Fruit fly (Drosophila melanogaster) whole organism, embryonic: Measurements from ENCODE around the gene Dpm1.

ENCODE experiments used
- Adf1 ChIP-seq: fragments of 200-800 bp; sonication (Bioruptor generic); IDR thresholded peaks from 2 replicates; pipeline ENCODE4 v1.3.6; 2022; ENCODE audit warnings: missing biosample characterization, missing genetic modification characterization
- Asciz ChIP-seq: fragments of 200-800 bp; sonication (Bioruptor generic); optimal IDR thresholded peaks from 2 replicates; lab custom pipeline; 2017; ENCODE audit warnings: missing biosample characterization, mild to moderate bottlenecking, missing genetic modification characterization, missing genetic modification reagents
- B-H1 ChIP-seq: fragments of 200-800 bp; sonication (Bioruptor generic); IDR thresholded peaks from 3 replicates; pipeline ENCODE4 v1.3.6; 2022; ENCODE audit warnings: missing biosample characterization, missing genetic modification characterization
- BtbVII ChIP-seq: fragments of 200-800 bp; sonication (Bioruptor generic); optimal IDR thresholded peaks from 3 replicates; lab custom pipeline; 2017; ENCODE audit warnings: missing biosample characterization, mild to moderate bottlenecking, missing genetic modification characterization
- CG10543 ChIP-seq: fragments of 200-800 bp; sonication (Bioruptor generic); optimal IDR thresholded peaks from 3 replicates; lab custom pipeline; 2017; ENCODE audit warnings: missing biosample characterization, mild to moderate bottlenecking, missing genetic modification characterization, moderate library complexity
- CG12299 ChIP-seq: fragments of 200-800 bp; sonication (Bioruptor generic); optimal IDR thresholded peaks from 2 replicates; lab custom pipeline; 2018; ENCODE audit warnings: missing biosample characterization, mild to moderate bottlenecking, missing genetic modification characterization
- CG12391 ChIP-seq: fragments of 200-800 bp; sonication (Bioruptor generic); optimal IDR thresholded peaks from 3 replicates; lab custom pipeline; 2018; ENCODE audit warnings: missing biosample characterization, mild to moderate bottlenecking, missing genetic modification characterization, moderate library complexity
- CG13123 ChIP-seq: fragments of 200-800 bp; sonication (Bioruptor generic); optimal IDR thresholded peaks from 2 replicates; lab custom pipeline; 2016; ENCODE audit warnings: missing biosample characterization, missing genetic modification characterization
- CG14050 ChIP-seq: fragments of 200-800 bp; sonication (Bioruptor generic); IDR thresholded peaks from 3 replicates; pipeline ENCODE4 v1.3.6; 2022; ENCODE audit warnings: missing biosample characterization, missing genetic modification characterization
- CG14860 ChIP-seq: fragments of 200-800 bp; sonication (Bioruptor generic); IDR thresholded peaks from 3 replicates; pipeline ENCODE4 v1.3.6; 2022; ENCODE audit warnings: missing biosample characterization, missing genetic modification characterization; ENCODE audit not compliant: partially characterized antibody
- CG17802 ChIP-seq: fragments of 200-800 bp; sonication (Bioruptor generic); optimal IDR thresholded peaks from 2 replicates; lab custom pipeline; 2018; ENCODE audit warnings: missing biosample characterization, mild to moderate bottlenecking, missing genetic modification characterization, moderate library complexity
- CG18619 ChIP-seq: fragments of 200-800 bp; sonication (Bioruptor generic); optimal IDR thresholded peaks from 3 replicates; lab custom pipeline; 2017; ENCODE audit warnings: missing biosample characterization, mild to moderate bottlenecking, missing genetic modification characterization
- CG2678 ChIP-seq: fragments of 200-800 bp; sonication (Bioruptor generic); optimal IDR thresholded peaks from 3 replicates; lab custom pipeline; 2019; ENCODE audit warnings: missing biosample characterization, mild to moderate bottlenecking, missing genetic modification characterization, moderate library complexity
- CG2712 ChIP-seq: fragments of 200-800 bp; optimal IDR thresholded peaks from 3 replicates; lab custom pipeline; 2019; ENCODE audit warnings: missing biosample characterization, mild to moderate bottlenecking, missing genetic modification characterization, moderate library complexity
- CG30020 ChIP-seq: fragments of 200-800 bp; optimal IDR thresholded peaks from 2 replicates; lab custom pipeline; 2019; ENCODE audit warnings: missing biosample characterization, mild to moderate bottlenecking, missing genetic modification characterization, moderate library complexity
- CG3163 ChIP-seq: fragments of 200-800 bp; sonication (Bioruptor generic); optimal IDR thresholded peaks from 3 replicates; lab custom pipeline; 2016; ENCODE audit warnings: missing biosample characterization, missing genetic modification characterization
- CG3847 ChIP-seq: fragments of 200-800 bp; sonication (Bioruptor generic); IDR thresholded peaks from 2 replicates; pipeline ENCODE4 v1.3.6; 2022; ENCODE audit warnings: missing biosample characterization, missing genetic modification characterization
- CG4404 ChIP-seq: fragments of 200-800 bp; sonication (Bioruptor generic); IDR thresholded peaks from 2 replicates; pipeline ENCODE4 v1.3.6; 2022; ENCODE audit warnings: missing biosample characterization, missing genetic modification characterization
- CG6175 ChIP-seq: fragments of 200-800 bp; sonication (Bioruptor generic); IDR thresholded peaks from 3 replicates; pipeline ENCODE4 v1.3.6; 2022; ENCODE audit warnings: missing biosample characterization, missing genetic modification characterization
- CG6654 ChIP-seq: fragments of 200-800 bp; sonication (Bioruptor generic); optimal IDR thresholded peaks from 2 replicates; lab custom pipeline; 2017; ENCODE audit warnings: missing biosample characterization, mild to moderate bottlenecking, missing genetic modification characterization
- CG6765 ChIP-seq: fragments of 200-800 bp; sonication (Bioruptor generic); optimal IDR thresholded peaks from 3 replicates; lab custom pipeline; 2017; ENCODE audit warnings: missing biosample characterization, mild to moderate bottlenecking, missing genetic modification characterization
- CG6854 ChIP-seq: fragments of 200-800 bp; sonication (Bioruptor generic); optimal IDR thresholded peaks from 3 replicates; lab custom pipeline; 2017; ENCODE audit warnings: missing biosample characterization, mild to moderate bottlenecking, missing genetic modification characterization
- D ChIP-seq, 2 experiments: fragments of 200-800 bp in 1 of 2; fragments of >200 bp in 1 of 2; sonication (Bioruptor generic) in 1 of 2; optimal IDR thresholded peaks; 2 replicates in 1 of 2; 3 replicates in 1 of 2; lab custom pipeline; 2017; ENCODE audit warnings: mild to moderate bottlenecking in 1 of 2, missing biosample characterization in 1 of 2, missing genetic modification characterization in 1 of 2, missing genetic modification reagents in 1 of 2
- Dll ChIP-seq: fragments of 200-800 bp; sonication (Bioruptor generic); IDR thresholded peaks from 4 replicates; pipeline ENCODE4 v1.3.6; 2022; ENCODE audit warnings: missing biosample characterization, missing genetic modification characterization; ENCODE audit not compliant: partially characterized antibody
- ERR ChIP-seq: fragments of 200-800 bp; sonication (Bioruptor generic); optimal IDR thresholded peaks from 2 replicates; lab custom pipeline; 2016; ENCODE audit warnings: missing biosample characterization, missing genetic modification characterization
- Hr51 ChIP-seq, 2 experiments: fragments of 200-800 bp; sonication (Bioruptor generic); optimal IDR thresholded peaks; 2 replicates in 1 of 2; 3 replicates in 1 of 2; lab custom pipeline; 2016 to 2018; ENCODE audit warnings: missing biosample characterization in 2 of 2, missing genetic modification characterization in 2 of 2, mild to moderate bottlenecking in 1 of 2, moderate library complexity in 1 of 2
- Jarid2 ChIP-seq: fragments of 200-800 bp; sonication (Bioruptor generic); optimal IDR thresholded peaks from 3 replicates; lab custom pipeline; 2017; ENCODE audit warnings: mild to moderate bottlenecking, missing biosample characterization, missing genetic modification reagents, missing genetic modification characterization
- Max ChIP-seq: fragments of 200-800 bp; sonication (Bioruptor generic); optimal IDR thresholded peaks from 2 replicates; lab custom pipeline; 2016; ENCODE audit warnings: missing biosample characterization, mild to moderate bottlenecking, missing genetic modification characterization
- Mrtf ChIP-seq: fragments of 200-800 bp; sonication (Bioruptor generic); IDR thresholded peaks from 3 replicates; pipeline ENCODE4 v1.3.6; 2022; ENCODE audit warnings: missing biosample characterization, missing genetic modification characterization
- Sin3A ChIP-seq: fragments of >200 bp; optimal IDR thresholded peaks from 2 replicates; lab custom pipeline; 2018
- Sox100B ChIP-seq: fragments of 200-800 bp; sonication (Bioruptor generic); optimal IDR thresholded peaks from 3 replicates; lab custom pipeline; 2018; ENCODE audit warnings: missing biosample characterization, mild to moderate bottlenecking, missing genetic modification characterization
- Spps ChIP-seq: fragments of 200-800 bp; sonication (Bioruptor generic); optimal IDR thresholded peaks from 2 replicates; lab custom pipeline; 2018; ENCODE audit warnings: missing biosample characterization, mild to moderate bottlenecking, missing genetic modification characterization
- Trl ChIP-seq, 3 experiments: fragments of >200 bp in 2 of 3; fragments of 200-800 bp in 1 of 3; sonication (Bioruptor generic) in 1 of 3; optimal IDR thresholded peaks; 2 replicates in 1 of 3; 3 replicates in 2 of 3; lab custom pipeline; 2016 to 2017; ENCODE audit warnings: missing biosample characterization in 1 of 3, missing genetic modification characterization in 1 of 3
- abd-A ChIP-seq: fragments of 200-800 bp; sonication (Bioruptor generic); optimal IDR thresholded peaks from 3 replicates; lab custom pipeline; 2019; ENCODE audit warnings: missing biosample characterization, mild to moderate bottlenecking, missing genetic modification characterization, moderate library complexity
- chm ChIP-seq: fragments of 200-800 bp; sonication (Bioruptor generic); IDR thresholded peaks from 2 replicates; pipeline ENCODE4 v1.3.6; 2022; ENCODE audit warnings: missing biosample characterization, missing genetic modification characterization
- ems ChIP-seq: fragments of 200-800 bp; sonication (Bioruptor generic); optimal IDR thresholded peaks from 3 replicates; lab custom pipeline; 2016; ENCODE audit warnings: missing biosample characterization, missing genetic modification characterization
- gce ChIP-seq: fragments of 200-800 bp; sonication (Bioruptor generic); IDR thresholded peaks from 3 replicates; pipeline ENCODE4 v1.3.6; 2022; ENCODE audit warnings: missing biosample characterization, missing genetic modification characterization
- gsb-n ChIP-seq: fragments of 200-800 bp; sonication (Bioruptor generic); optimal IDR thresholded peaks from 3 replicates; lab custom pipeline; 2018; ENCODE audit warnings: missing biosample characterization, mild to moderate bottlenecking, missing genetic modification characterization
- ham ChIP-seq: fragments of 200-800 bp; sonication (Bioruptor generic); IDR thresholded peaks from 2 replicates; pipeline ENCODE4 v1.3.6; 2022; ENCODE audit warnings: missing biosample characterization, missing genetic modification characterization
- jigr1 ChIP-seq: fragments of 200-800 bp; sonication (Bioruptor generic); IDR thresholded peaks from 3 replicates; pipeline ENCODE4 v1.3.6; 2022; ENCODE audit warnings: missing biosample characterization, missing genetic modification characterization
- jing ChIP-seq: fragments of 200-800 bp; sonication (Bioruptor generic); optimal IDR thresholded peaks from 2 replicates; lab custom pipeline; 2018; ENCODE audit warnings: missing biosample characterization, mild to moderate bottlenecking, missing genetic modification characterization
- kay ChIP-seq: fragments of 200-800 bp; sonication (Bioruptor generic); optimal IDR thresholded peaks from 2 replicates; lab custom pipeline; 2016; ENCODE audit warnings: missing biosample characterization, missing genetic modification characterization
- ken ChIP-seq: fragments of 200-800 bp; sonication (Bioruptor generic); IDR thresholded peaks from 3 replicates; pipeline ENCODE4 v1.3.6; 2022; ENCODE audit warnings: missing biosample characterization, missing genetic modification characterization
- lab ChIP-seq: fragments of 200-800 bp; sonication (Bioruptor generic); optimal IDR thresholded peaks from 3 replicates; lab custom pipeline; 2017; ENCODE audit warnings: missing biosample characterization, missing genetic modification characterization, mild to moderate bottlenecking, moderate library complexity, missing genetic modification reagents
- mam ChIP-seq: fragments of 200-800 bp; sonication (Bioruptor generic); optimal IDR thresholded peaks from 3 replicates; lab custom pipeline; 2016; ENCODE audit warnings: missing biosample characterization, missing genetic modification characterization
- shn ChIP-seq: fragments of 200-800 bp; sonication (Bioruptor generic); optimal IDR thresholded peaks from 3 replicates; lab custom pipeline; 2016; ENCODE audit warnings: missing biosample characterization, missing genetic modification characterization
- vnd ChIP-seq: fragments of 200-800 bp; sonication (Bioruptor generic); IDR thresholded peaks from 3 replicates; pipeline ENCODE4 v1.3.6; 2022; ENCODE audit warnings: missing biosample characterization, missing genetic modification characterization; ENCODE audit not compliant: partially characterized antibody
- zf30C ChIP-seq: fragments of 200-800 bp; sonication (Bioruptor generic); optimal IDR thresholded peaks from 3 replicates; lab custom pipeline; 2018; ENCODE audit warnings: missing biosample characterization, mild to moderate bottlenecking, missing genetic modification characterization

Dpm1 gene

dm6 chr2L:19492934-19493686 lies 33.1 kb downstream of the Dpm1 start, which contains the start of the genes swm and Ctu2 (continued):
- TF ChIP-seq ERR (GFP tag; lab: Kevin White, UChicago) (no peak), CG3847 (GFP tag; lab: Robert Waterston, UW) (peak; percentile 66), CG10543 (GFP tag; lab: Kevin White, UChicago) (peak; percentile 84), CG18619 (GFP tag; lab: Kevin White, UChicago) (peak; percentile 60), B-H1 (GFP tag; lab: Robert Waterston, UW) (peak; percentile 22; the same call in 2 of the 3 replicates), Trl (optimal IDR thresholded peaks at IDR 0.05; lab: Kevin White, UChicago) (no peak), Trl (GFP tag; optimal IDR thresholded peaks at IDR 0.05; lab: Kevin White, UChicago) (no peak), CG6765 (GFP tag; lab: Kevin White, UChicago) (no peak), CG6175 (GFP tag; lab: Robert Waterston, UW) (no peak), shn (GFP tag; lab: Kevin White, UChicago) (no peak), ken (0 out of 3 replicates have a peak, but pooled peaks have one; percentile 33), Spps (tag; lab: Kevin White, UChicago) (peak; percentile 13), Adf1 (GFP tag; lab: Robert Waterston, UW) (no peak), CG3163 (GFP tag; lab: Kevin White, UChicago) (no peak), jing (no peak), gsb-n (tag; lab: Kevin White, UChicago) (no peak), CG12391 (tag; lab: Kevin White, UChicago) (peak; percentile 83), Dll (peak; percentile 81), Hr51 (GFP tag; optimal IDR thresholded peaks at IDR 0.05; lab: Kevin White, UChicago) (no peak), Mrtf (GFP tag; lab: Robert Waterston, UW) (no peak), BtbVII (no peak), abd-A (tag; lab: Kevin White, UChicago) (no peak), CG30020 (tag; lab: Kevin White, UChicago) (peak; percentile 83), CG6654 (no peak), zf30C (GFP tag; lab: Kevin White, UChicago) (no peak), Sox100B (GFP tag; lab: Kevin White, UChicago) (no peak), CG14860 (GFP tag; lab: Robert Waterston, UW) (peak; percentile 64; the same call in 1 of the 3 replicates), kay (GFP tag; lab: Kevin White, UChicago) (no peak), Asciz (GFP tag; lab: Kevin White, UChicago) (no peak), jigr1 (GFP tag; lab: Robert Waterston, UW) (no peak), lab (no peak), CG14050 (0 out of 3 replicates have a peak, but pooled peaks have one; percentile 24), ham (GFP tag; lab: Robert Waterston, UW) (no peak), Jarid2 (GFP tag; lab: Kevin White, UChicago) (no peak), CG4404 (GFP tag; lab: Robert Waterston, UW) (peak; percentile 56), Sin3A (lab: Kevin White, UChicago) (peak; percentile 66), CG17802 (tag; lab: Kevin White, UChicago) (no peak), CG2712 (tag; lab: Kevin White, UChicago) (peak; percentile 81), Max (GFP tag; lab: Kevin White, UChicago) (peak; percentile 2), chm (GFP tag; lab: Robert Waterston, UW) (no peak), CG6854 (GFP tag; lab: Kevin White, UChicago) (no peak), CG13123 (GFP tag; lab: Kevin White, UChicago) (no peak), D (optimal IDR thresholded peaks at IDR 0.05; lab: Kevin White, UChicago) (no peak), D (GFP tag; optimal IDR thresholded peaks at IDR 0.05; lab: Kevin White, UChicago) (peak; percentile 40), ems (GFP tag; lab: Kevin White, UChicago) (no peak), CG2678 (tag; lab: Kevin White, UChicago) (no peak), gce (GFP tag; lab: Robert Waterston, UW) (no peak), CG12299 (tag; lab: Kevin White, UChicago) (peak; percentile 60), mam (GFP tag; lab: Kevin White, UChicago) (peak; percentile 20), vnd (peak; percentile 62; the same call in 1 of the 3 replicates)
